Fruit fly (Drosophila melanogaster): Measurements from ENCODE around the gene Mi-2.

Mi-2 gene

DNA sequence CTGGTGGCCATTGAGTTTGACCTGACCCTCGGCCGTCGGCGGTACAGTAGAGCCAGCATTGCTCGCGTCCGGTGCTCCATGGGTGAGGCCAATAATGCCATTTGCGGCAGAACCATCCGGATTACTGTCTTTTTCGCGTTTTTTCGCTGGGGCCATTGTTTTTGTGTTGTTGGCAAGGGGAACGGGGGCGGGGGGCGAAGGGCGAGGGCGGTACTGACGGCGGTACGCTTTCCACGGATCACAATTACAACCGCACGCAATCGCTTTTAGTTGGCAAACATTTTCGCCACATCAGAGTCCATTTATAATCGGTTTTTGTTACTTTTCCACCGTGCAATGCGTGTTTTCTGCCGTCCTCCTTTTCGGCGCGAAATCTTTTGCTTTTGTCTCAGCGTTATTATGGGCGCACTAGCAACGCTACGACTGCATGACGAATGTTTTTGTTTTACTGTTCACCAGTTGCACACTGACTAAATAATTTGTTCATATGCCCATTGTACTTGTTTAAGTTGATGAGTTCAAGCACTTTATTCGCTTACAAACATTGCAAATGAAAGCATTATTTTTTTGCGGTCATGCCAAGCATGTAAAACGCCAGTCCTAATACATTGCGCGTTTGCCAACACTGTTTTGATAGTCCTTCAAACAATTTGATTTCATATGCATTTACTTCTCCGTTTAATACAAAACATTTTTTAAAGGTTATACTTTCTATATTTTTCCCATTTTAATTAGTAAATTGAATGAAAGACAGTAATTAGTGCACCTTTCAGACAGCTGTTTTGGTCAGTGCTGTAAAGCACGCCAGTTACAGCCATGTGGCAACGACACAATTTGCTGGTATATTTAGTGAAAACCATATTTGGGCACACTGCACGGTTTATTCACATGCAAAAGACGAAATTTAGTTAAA lies 13.1 kb upstream of the Mi-2 start, which contains the start of gene Pfdn6 (continued):
- no peak for TF ChIP-seq kni (GFP tag; optimal IDR thresholded peaks at IDR 0.05)
- TF ChIP-seq CG11560 (tag; IDR thresholded peaks at IDR 0.05) = no peak
- peak; percentile 50 for TF ChIP-seq Chrac-16 (GFP tag; optimal IDR thresholded peaks at IDR 0.05)
- TF ChIP-seq ken (GFP tag; IDR thresholded peaks at IDR 0.05) = peak; percentile 91
- TF ChIP-seq sna (GFP tag; IDR thresholded peaks at IDR 0.05; ENCODE audit: partially characterized antibody) = peak; percentile 72
- TF ChIP-seq klu (GFP tag; IDR thresholded peaks at IDR 0.05) = peak; percentile 80
- TF ChIP-seq Fer2 (tag; optimal IDR thresholded peaks at IDR 0.05) = peak; percentile 5
- TF ChIP-seq Sry-β (GFP tag; optimal IDR thresholded peaks at IDR 0.05) = no peak
- TF ChIP-seq lmd (GFP tag; IDR thresholded peaks at IDR 0.05) = peak; percentile 90
- no peak for TF ChIP-seq cwo (GFP tag; optimal IDR thresholded peaks at IDR 0.05)
- TF ChIP-seq CG2199 (GFP tag; IDR thresholded peaks at IDR 0.05) = no peak
- TF ChIP-seq Lpt (GFP tag; optimal IDR thresholded peaks at IDR 0.05) = no peak
- no peak for TF ChIP-seq CG17568 (GFP tag; optimal IDR thresholded peaks at IDR 0.05)
- TF ChIP-seq CG11695 (GFP tag; IDR thresholded peaks at IDR 0.05) = no peak

DNA sequence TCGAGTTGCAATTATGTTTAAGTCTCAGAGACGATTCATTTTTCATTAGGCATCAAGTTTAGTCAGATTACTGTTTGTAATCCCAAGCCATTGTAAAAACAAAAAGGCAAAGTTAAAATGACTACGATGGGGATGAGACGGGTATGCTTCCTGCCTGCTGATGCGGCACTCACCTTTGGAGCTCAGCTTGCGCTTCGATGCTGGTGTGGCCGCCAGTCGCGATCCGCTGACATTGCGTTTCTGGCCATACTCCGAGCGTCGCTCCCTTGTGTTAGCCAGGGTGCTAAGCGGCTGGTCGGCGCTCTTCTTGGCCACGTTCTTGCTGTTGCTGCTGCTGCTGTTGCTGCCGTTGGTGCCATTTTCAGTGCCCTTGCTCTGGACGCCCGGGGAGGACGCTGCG lies 10.0 kb upstream of the Mi-2 start:
- TF ChIP-seq HLH4C (GFP tag; IDR thresholded peaks at IDR 0.05; ENCODE audit: partially characterized antibody) (no peak), CG2712 (tag; optimal IDR thresholded peaks at IDR 0.05) (no peak), gem (tag; optimal IDR thresholded peaks at IDR 0.05) (no peak), crc (GFP tag; optimal IDR thresholded peaks at IDR 0.05) (no peak), CG10654 (GFP tag; optimal IDR thresholded peaks at IDR 0.05) (no peak), CG17359 (tag; optimal IDR thresholded peaks at IDR 0.05) (no peak), Lpt (GFP tag; optimal IDR thresholded peaks at IDR 0.05) (no peak), so (GFP tag; IDR thresholded peaks at IDR 0.05) (no peak)

DNA sequence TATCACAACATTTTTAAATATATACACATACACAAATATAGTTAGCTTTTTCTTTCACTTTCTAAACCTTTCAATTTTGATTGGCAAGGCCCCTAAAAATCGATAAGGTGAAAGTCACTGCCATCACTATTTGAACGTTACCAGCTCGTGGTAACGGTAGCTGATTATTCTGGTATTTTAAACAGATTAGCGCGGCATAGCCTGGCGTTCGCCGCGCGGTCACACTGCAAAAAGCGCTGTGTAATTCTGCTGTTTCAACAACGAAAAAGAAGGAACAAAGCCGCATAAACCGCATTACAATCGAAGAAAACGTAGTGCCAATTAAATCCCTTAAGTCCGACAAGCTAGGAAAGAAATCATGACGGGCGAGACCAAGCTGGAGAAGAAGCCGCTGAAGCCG lies 4.8 kb upstream of the Mi-2 start, which contains the start of gene Rpn1:
Rpn1 (plus strand) TSS at position 219 of the 400 bp plus-strand sequence.
- TF ChIP-seq Tbp (GFP tag; optimal IDR thresholded peaks at IDR 0.05) (no peak), nerfin-1 (tag; optimal IDR thresholded peaks at IDR 0.05) (no peak), ewg (GFP tag; optimal IDR thresholded peaks at IDR 0.05) (no peak), HmgD (GFP tag; optimal IDR thresholded peaks at IDR 0.05) (peak; percentile 67), CG17359 (tag; optimal IDR thresholded peaks at IDR 0.05) (no peak), CG8765 (GFP tag; IDR thresholded peaks at IDR 0.05) (no peak), Mad (GFP tag; optimal IDR thresholded peaks at IDR 0.05) (no peak), CG18011 (GFP tag; optimal IDR thresholded peaks at IDR 0.05) (no peak), pb (GFP tag; optimal IDR thresholded peaks at IDR 0.05) (no peak), NC2α (GFP tag; optimal IDR thresholded peaks at IDR 0.05) (no peak), CG30403 (GFP tag; optimal IDR thresholded peaks at IDR 0.05) (peak; percentile 16), CG14667 (GFP tag; IDR thresholded peaks at IDR 0.05) (no peak), Lim3 (GFP tag; IDR thresholded peaks at IDR 0.05) (no peak), wek (GFP tag; optimal IDR thresholded peaks at IDR 0.05) (no peak), CG11247 (GFP tag; IDR thresholded peaks at IDR 0.05) (no peak), fd102C (GFP tag; optimal IDR thresholded peaks at IDR 0.05) (no peak), chif (GFP tag; optimal IDR thresholded peaks at IDR 0.05) (no peak), Optix (GFP tag; IDR thresholded peaks at IDR 0.05) (no peak), CG4282 (GFP tag; optimal IDR thresholded peaks at IDR 0.05) (no peak), dmrt11E (tag; optimal IDR thresholded peaks at IDR 0.05) (no peak), CG9437 (GFP tag; optimal IDR thresholded peaks at IDR 0.05) (no peak), stc (GFP tag; IDR thresholded peaks at IDR 0.05) (no peak), CG9727 (GFP tag; optimal IDR thresholded peaks at IDR 0.05) (no peak), lilli (GFP tag; optimal IDR thresholded peaks at IDR 0.05) (peak; percentile 45), bsh (GFP tag; optimal IDR thresholded peaks at IDR 0.05) (no peak), abd-A (tag; optimal IDR thresholded peaks at IDR 0.05) (no peak), aop (GFP tag; IDR thresholded peaks at IDR 0.05) (no peak), Dip2 (GFP tag; IDR thresholded peaks at IDR 0.05) (no peak)

Data from whole organism, embryonic.